Fruit fly (Drosophila melanogaster) whole organism, wandering third instar larva: Measurements from ENCODE around the gene CG33928.

Experiments used
- Abd-B ChIP-seq: fragments of >200 bp; optimal IDR thresholded peaks from 2 replicates; lab custom pipeline; 2017; ENCODE audit warnings: missing biosample characterization, missing genetic modification characterization
- CG32264 ChIP-seq: fragments of 200-800 bp; sonication (Bioruptor generic); optimal IDR thresholded peaks from 2 replicates; lab custom pipeline; 2016; ENCODE audit warnings: missing biosample characterization, missing genetic modification characterization
- CG9705 ChIP-seq: fragments of 200-800 bp; sonication (Bioruptor generic); optimal IDR thresholded peaks from 2 replicates; lab custom pipeline; 2018; ENCODE audit warnings: missing biosample characterization, mild to moderate bottlenecking, missing genetic modification characterization
- CrebA ChIP-seq: fragments of 200-800 bp; sonication (Bioruptor generic); optimal IDR thresholded peaks from 2 replicates; lab custom pipeline; 2016; ENCODE audit warnings: missing biosample characterization, mild to moderate bottlenecking, missing genetic modification characterization, borderline replicate concordance
- Dfd ChIP-seq: fragments of >200 bp; optimal IDR thresholded peaks from 2 replicates; lab custom pipeline; 2017; ENCODE audit warnings: missing biosample characterization, missing genetic modification characterization
- Dif ChIP-seq: fragments of 200-275, 200-300 bp; sonication (Bioruptor generic); optimal IDR thresholded peaks from 2 replicates; lab custom pipeline; 2018; ENCODE audit warnings: missing biosample characterization, missing genetic modification characterization; ENCODE audit not compliant: partially characterized antibody
- GATAd ChIP-seq: sonication (Bioruptor generic); optimal IDR thresholded peaks from 2 replicates; lab custom pipeline; 2016; ENCODE audit warnings: missing biosample characterization, missing genetic modification characterization
- HLH106 ChIP-seq: fragments of 200-800 bp; optimal IDR thresholded peaks from 3 replicates; lab custom pipeline; 2019; ENCODE audit warnings: missing biosample characterization, mild to moderate bottlenecking, missing genetic modification characterization, moderate library complexity
- Hnf4 ChIP-seq: fragments of 200-800 bp; sonication (Bioruptor generic); optimal IDR thresholded peaks from 2 replicates; lab custom pipeline; 2016; ENCODE audit warnings: missing biosample characterization, mild to moderate bottlenecking, missing genetic modification characterization
- Hr78 ChIP-seq: fragments of >200 bp; optimal IDR thresholded peaks from 2 replicates; lab custom pipeline; 2017; ENCODE audit warnings: missing biosample characterization, missing genetic modification characterization
- Hr83 ChIP-seq: fragments of 200-300 bp; sonication (Bioruptor generic); optimal IDR thresholded peaks from 2 replicates; lab custom pipeline; 2016; ENCODE audit warnings: missing biosample characterization, mild to moderate bottlenecking, missing genetic modification characterization, moderate library complexity; ENCODE audit not compliant: poor library complexity, severe bottlenecking
- Jra ChIP-seq: sonication (Bioruptor generic); optimal IDR thresholded peaks from 2 replicates; lab custom pipeline; 2016; ENCODE audit warnings: missing biosample characterization, missing genetic modification characterization
- Mio ChIP-seq: sonication (Bioruptor generic); optimal IDR thresholded peaks from 2 replicates; lab custom pipeline; 2016; ENCODE audit warnings: missing biosample characterization, missing genetic modification characterization
- Myc ChIP-seq: fragments of >200 bp; optimal IDR thresholded peaks from 2 replicates; lab custom pipeline; 2017
- N ChIP-seq: fragments of >200 bp; optimal IDR thresholded peaks from 2 replicates; lab custom pipeline; 2018; ENCODE audit warnings: missing biosample characterization, missing external identifiers, missing genetic modification characterization
- OdsH ChIP-seq: fragments of 200-800 bp; sonication (Bioruptor generic); optimal IDR thresholded peaks from 2 replicates; lab custom pipeline; 2016; ENCODE audit warnings: missing biosample characterization, mild to moderate bottlenecking, missing genetic modification characterization
- Rel ChIP-seq, 2 experiments: fragments of 200-800 bp; sonication (Bioruptor generic) in 1 of 2; optimal IDR thresholded peaks; 2 replicates in 1 of 2; 3 replicates in 1 of 2; lab custom pipeline; 2016 to 2019; ENCODE audit warnings: mild to moderate bottlenecking in 2 of 2, missing biosample characterization in 2 of 2, missing genetic modification characterization in 2 of 2, moderate library complexity in 1 of 2
- Sp1 ChIP-seq: fragments of 200-800 bp; sonication (Bioruptor generic); optimal IDR thresholded peaks from 3 replicates; lab custom pipeline; 2019; ENCODE audit warnings: missing biosample characterization, mild to moderate bottlenecking, missing genetic modification characterization, moderate library complexity
- Vsx2 ChIP-seq: fragments of 200-300, 225-300 bp; sonication (Bioruptor generic); optimal IDR thresholded peaks from 2 replicates; lab custom pipeline; 2018; ENCODE audit warnings: missing biosample characterization, missing genetic modification characterization; ENCODE audit not compliant: partially characterized antibody
- br ChIP-seq: fragments of 200-800 bp; sonication (Bioruptor generic); optimal IDR thresholded peaks from 2 replicates; lab custom pipeline; 2016; ENCODE audit warnings: missing biosample characterization, missing genetic modification characterization
- brk ChIP-seq: fragments of 200-800 bp; sonication (Bioruptor generic); optimal IDR thresholded peaks from 2 replicates; lab custom pipeline; 2016; ENCODE audit warnings: missing biosample characterization, mild to moderate bottlenecking, missing genetic modification characterization
- dl ChIP-seq, 2 experiments: fragments of 175-275, 200-275 bp in 1 of 2; fragments of 200-275 bp in 1 of 2; sonication (Bioruptor generic); optimal IDR thresholded peaks; lab custom pipeline; 2018; ENCODE audit warnings: mild to moderate bottlenecking in 2 of 2, missing biosample characterization in 2 of 2, missing genetic modification characterization in 2 of 2, moderate library complexity in 2 of 2; ENCODE audit not compliant: partially characterized antibody in 2 of 2, insufficient read depth in 1 of 2
- dmrt93B ChIP-seq: fragments of 200-800 bp; sonication (Bioruptor generic); optimal IDR thresholded peaks from 2 replicates; lab custom pipeline; 2018; ENCODE audit warnings: missing biosample characterization, mild to moderate bottlenecking, missing genetic modification characterization
- dsf ChIP-seq: sonication (Bioruptor generic); optimal IDR thresholded peaks from 2 replicates; lab custom pipeline; 2016; ENCODE audit warnings: missing biosample characterization, missing genetic modification characterization, borderline replicate concordance
- ey ChIP-seq: fragments of 200-800 bp; sonication (Bioruptor generic); optimal IDR thresholded peaks from 2 replicates; lab custom pipeline; 2016; ENCODE audit warnings: missing biosample characterization, missing genetic modification characterization
- foxo ChIP-seq, 2 experiments: fragments of 200-800 bp; sonication (Bioruptor generic); optimal IDR thresholded peaks; 2 replicates in 1 of 2; 3 replicates in 1 of 2; lab custom pipeline; 2016 to 2017; ENCODE audit warnings: missing biosample characterization in 2 of 2, missing genetic modification characterization in 2 of 2
- fru ChIP-seq: fragments of 200-800 bp; sonication (Bioruptor generic); optimal IDR thresholded peaks from 3 replicates; lab custom pipeline; 2016; ENCODE audit warnings: missing biosample characterization, mild to moderate bottlenecking, missing genetic modification characterization
- h ChIP-seq: fragments of 200-800 bp; sonication (Bioruptor generic); optimal IDR thresholded peaks from 3 replicates; lab custom pipeline; 2016; ENCODE audit warnings: missing biosample characterization, mild to moderate bottlenecking, missing genetic modification characterization
- jim ChIP-seq: fragments of 175-275, 200-325 bp; sonication (Bioruptor generic); optimal IDR thresholded peaks from 2 replicates; lab custom pipeline; 2016; ENCODE audit warnings: missing biosample characterization, mild to moderate bottlenecking, missing genetic modification characterization
- lola ChIP-seq: fragments of >200 bp; optimal IDR thresholded peaks from 2 replicates; lab custom pipeline; 2017; ENCODE audit warnings: missing biosample characterization, missing genetic modification characterization
- pan ChIP-seq: fragments of >200 bp; optimal IDR thresholded peaks from 2 replicates; lab custom pipeline; 2017
- psq ChIP-seq: fragments of 200-800 bp; sonication (Bioruptor generic); optimal IDR thresholded peaks from 3 replicates; lab custom pipeline; 2017; ENCODE audit warnings: missing biosample characterization, mild to moderate bottlenecking, missing genetic modification characterization, moderate library complexity
- rgr ChIP-seq: fragments of 200-800 bp; sonication (Bioruptor generic); optimal IDR thresholded peaks from 3 replicates; lab custom pipeline; 2016; ENCODE audit warnings: missing biosample characterization, mild to moderate bottlenecking, missing genetic modification characterization
- sage ChIP-seq: fragments of 200-800 bp; sonication (Bioruptor generic); optimal IDR thresholded peaks from 2 replicates; lab custom pipeline; 2016; ENCODE audit warnings: missing biosample characterization, mild to moderate bottlenecking, missing genetic modification characterization
- sv ChIP-seq: fragments of 200-800 bp; sonication (Bioruptor generic); optimal IDR thresholded peaks from 3 replicates; lab custom pipeline; 2016; ENCODE audit warnings: missing biosample characterization, missing genetic modification characterization
- tai ChIP-seq: sonication (Bioruptor generic); optimal IDR thresholded peaks from 2 replicates; lab custom pipeline; 2016; ENCODE audit warnings: missing biosample characterization, missing genetic modification characterization
- usp ChIP-seq: fragments of >200 bp; optimal IDR thresholded peaks from 2 replicates; lab custom pipeline; 2017; ENCODE audit warnings: missing biosample characterization, missing genetic modification characterization
- woc ChIP-seq: sonication (Bioruptor generic); optimal IDR thresholded peaks from 2 replicates; lab custom pipeline; 2016; ENCODE audit warnings: missing biosample characterization, mild to moderate bottlenecking, missing genetic modification characterization

The CG33928 gene

dm6 chr2L:17466950-17467349 lies 30.6 kb upstream of the CG33928 start:
- TF ChIP-seq fru (GFP tag; lab: Kevin White, UChicago) (peak; percentile 28), ey (GFP tag; lab: Kevin White, UChicago) (no peak), foxo (GFP tag; optimal IDR thresholded peaks at IDR 0.05; lab: Kevin White, UChicago) (peak in 1 of 2 experiments; percentile 28), rgr (GFP tag; lab: Kevin White, UChicago) (peak; percentile 1)

- TF ChIP-seq br (GFP tag; lab: Kevin White, UChicago) (peak; percentile 3), Hr83 (GFP tag; lab: Kevin White, UChicago) (no peak), Mio (no peak), foxo (GFP tag; optimal IDR thresholded peaks at IDR 0.05; lab: Kevin White, UChicago) (peak in 1 of 2 experiments; percentile 53), Hr78 (no peak), tai (GFP tag; lab: Kevin White, UChicago) (no peak), CrebA (GFP tag; lab: Kevin White, UChicago) (no peak), Myc (lab: Kevin White, UChicago) (no peak), h (GFP tag; lab: Kevin White, UChicago) (peak; percentile 46), Rel (GFP tag; optimal IDR thresholded peaks at IDR 0.05; lab: Kevin White, UChicago) (no peak), Rel (tag; optimal IDR thresholded peaks at IDR 0.05; lab: Kevin White, UChicago) (no peak), usp (GFP tag; lab: Kevin White, UChicago) (no peak), brk (no peak), dsf (GFP tag; lab: Kevin White, UChicago) (no peak), psq (GFP tag; lab: Kevin White, UChicago) (peak; percentile 19), fru (GFP tag; lab: Kevin White, UChicago) (peak; percentile 54), Dfd (GFP tag; lab: Kevin White, UChicago) (no peak), CG32264 (GFP tag; lab: Kevin White, UChicago) (no peak), CG9705 (GFP tag; lab: Kevin White, UChicago) (no peak), pan (lab: Kevin White, UChicago) (no peak), sage (GFP tag; lab: Kevin White, UChicago) (no peak), Jra (no peak), sv (GFP tag; lab: Kevin White, UChicago) (peak; percentile 66), GATAd (GFP tag; lab: Kevin White, UChicago) (no peak), woc (GFP tag; lab: Kevin White, UChicago) (peak; percentile 11), Vsx2 (GFP tag; lab: Kevin White, UChicago) (no peak), OdsH (peak; percentile 47), dl (GFP tag; optimal IDR thresholded peaks at IDR 0.05; lab: Kevin White, UChicago; ENCODE audit: insufficient read depth in 1 of 2, partially characterized antibody in 2 of 2) (no peak), N (GFP tag; lab: Kevin White, UChicago) (no peak), HLH106 (tag; lab: Kevin White, UChicago) (peak; percentile 29), ey (GFP tag; lab: Kevin White, UChicago) (peak; percentile 57), rgr (GFP tag; lab: Kevin White, UChicago) (peak; percentile 53), lola (GFP tag; lab: Kevin White, UChicago) (no peak), Dif (GFP tag; lab: Kevin White, UChicago) (no peak), jim (GFP tag; lab: Kevin White, UChicago) (no peak), Abd-B (GFP tag; lab: Kevin White, UChicago) (no peak), dmrt93B (no peak), Hnf4 (peak; percentile 39), Sp1 (GFP tag; lab: Kevin White, UChicago) (no peak)
- TF ChIP-seq, all 38 proteins: peak for 12
These were observed 29.7 kb upstream of the CG33928 start for dm6 chr2L:17465915-17466677.
